Worm (Caenorhabditis elegans) whole organism, L4 larva: ENCODE data around the gene F19F10.14.

ENCODE experiments used
- ZK337.2 ChIP-seq: fragments of 200-800 bp; sonication (Bioruptor generic); IDR thresholded peaks from 2 replicates; pipeline ENCODE4 v1.3.6; 2022; ENCODE audit warnings: missing genetic modification reagents, missing genetic modification characterization, missing compliant biosample characterization
- arid-1 ChIP-seq: fragments of 200-800 bp; sonication (Bioruptor generic); conservative IDR thresholded peaks from 2 replicates; pipeline ENCODE4 v1.3.6; 2022; ENCODE audit warnings: missing genetic modification reagents, missing genetic modification characterization, missing compliant biosample characterization
- ces-1 ChIP-seq: fragments of 150-350 bp; sonication (generic microtip); optimal IDR thresholded peaks from 4 replicates; lab custom pipeline; 2014; ENCODE audit warnings: missing biosample characterization, missing genetic modification reagents, missing genetic modification characterization
- dpl-1 ChIP-seq: fragments of 150-350 bp; optimal IDR thresholded peaks from 2 replicates; lab custom pipeline; 2014; ENCODE audit warnings: missing biosample characterization, missing genetic modification reagents, missing genetic modification characterization
- egl-43 ChIP-seq: fragments of 200-800 bp; sonication (Bioruptor generic); IDR thresholded peaks from 2 replicates; pipeline ENCODE4 v1.3.6; 2022; ENCODE audit warnings: missing genetic modification reagents, missing genetic modification characterization, missing compliant biosample characterization
- hlh-30 ChIP-seq: sonication (generic microtip); optimal IDR thresholded peaks from 2 replicates; lab custom pipeline; 2017; ENCODE audit warnings: antibody characterized with exemption, mild to moderate bottlenecking, missing genetic modification characterization, missing compliant biosample characterization; ENCODE audit not compliant: insufficient read depth
- lin-39 ChIP-seq: fragments of 150-350 bp; optimal IDR thresholded peaks from 2 replicates; lab custom pipeline; 2014; ENCODE audit warnings: missing biosample characterization, missing genetic modification reagents, missing genetic modification characterization
- nhr-28 ChIP-seq: fragments of 150-350 bp; optimal IDR thresholded peaks from 2 replicates; lab custom pipeline; 2014; ENCODE audit warnings: missing biosample characterization, missing genetic modification characterization
- nhr-42 ChIP-seq: fragments of 200-800 bp; sonication (Bioruptor generic); IDR thresholded peaks from 2 replicates; pipeline ENCODE4 v1.3.6; 2022; ENCODE audit warnings: missing genetic modification characterization, missing compliant biosample characterization
- nhr-76 ChIP-seq: fragments of 150-350 bp; optimal IDR thresholded peaks from 2 replicates; lab custom pipeline; 2014; ENCODE audit warnings: missing biosample characterization, missing genetic modification characterization
- snpc-4 ChIP-seq: fragments of 150-350 bp; optimal IDR thresholded peaks from 2 replicates; lab custom pipeline; 2014; ENCODE audit warnings: missing biosample characterization, missing genetic modification characterization
- ztf-7 ChIP-seq: fragments of 150-350 bp; optimal IDR thresholded peaks from 2 replicates; lab custom pipeline; 2014; ENCODE audit warnings: missing biosample characterization, missing genetic modification characterization

DNA sequence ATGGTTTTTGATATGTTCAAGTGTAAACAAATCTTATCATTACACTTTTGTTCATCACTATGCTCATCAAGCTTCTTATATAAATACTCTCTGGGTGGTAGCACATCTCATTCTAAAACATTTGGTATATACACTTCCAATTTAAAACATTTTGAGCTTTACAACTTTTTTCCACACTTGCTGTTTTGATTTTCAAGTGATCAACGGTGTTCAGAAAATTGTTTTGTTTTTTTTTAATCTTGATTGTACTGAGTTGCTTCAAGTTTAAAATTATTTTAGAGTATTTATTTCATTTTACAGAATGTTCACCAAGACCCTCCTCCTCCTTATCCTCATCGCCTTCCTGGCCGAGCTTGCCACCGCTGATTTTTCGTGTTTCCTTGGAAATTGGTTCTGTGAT lies 42.0 kb downstream of the F19F10.14 start, which contains the start of gene C54F6.5:
- TF ChIP-seq dpl-1 (GFP tag; lab: Kevin White, UChicago) = no peak
- TF ChIP-seq hlh-30 (tag; lab: Kevin White, UChicago) = no peak
- TF ChIP-seq ztf-7 = no peak
- no peak for TF ChIP-seq nhr-28 (tag; lab: Kevin White, UChicago)
- no peak for TF ChIP-seq nhr-76 (tag; lab: Kevin White, UChicago)
- no peak for TF ChIP-seq lin-39 (tag; lab: Kevin White, UChicago)
- TF ChIP-seq snpc-4 = no peak
- TF ChIP-seq ZK337.2 (GFP tag; lab: Robert Waterston, UW) = no peak
- no peak for TF ChIP-seq ces-1
- no peak for TF ChIP-seq egl-43 (GFP tag; lab: Robert Waterston, UW)
- TF ChIP-seq arid-1 (GFP tag; lab: Robert Waterston, UW) = no peak
- no peak for TF ChIP-seq nhr-42 (GFP tag; lab: Robert Waterston, UW)
